Worm (Caenorhabditis elegans): ENCODE results near the gene krr-1.

- no peak for TF ChIP-seq him-1 (tag; optimal IDR thresholded peaks at IDR 0.05)
- no peak for TF ChIP-seq dao-5 (tag; optimal IDR thresholded peaks at IDR 0.05)
These were observed 5.9 kb downstream of the krr-1 start, which contains the start of gene hpo-9 for ce11 chrV:7237094-7237132.
